Worm (Caenorhabditis elegans) whole organism, young adult: ENCODE results near the gene cku-70.

Experiments used
- B0019.2 ChIP-seq: fragments of 200-800 bp; sonication (Bioruptor generic); conservative IDR thresholded peaks from 2 replicates; pipeline ENCODE4 v1.3.6; 2022; ENCODE audit warnings: missing genetic modification reagents, missing genetic modification characterization, missing compliant biosample characterization
- F22D6.2 ChIP-seq: sonication (generic microtip); optimal IDR thresholded peaks from 2 replicates; lab custom pipeline; 2016; ENCODE audit warnings: mild to moderate bottlenecking, missing genetic modification characterization, missing compliant biosample characterization
- F37B4.10 ChIP-seq: fragments of 200-800 bp; sonication (Bioruptor generic); IDR thresholded peaks from 2 replicates; pipeline ENCODE4 v1.3.6; 2022; ENCODE audit warnings: missing genetic modification characterization, missing compliant biosample characterization
- F49E8.2 ChIP-seq: sonication (generic microtip); optimal IDR thresholded peaks from 3 replicates; lab custom pipeline; 2017; ENCODE audit warnings: missing genetic modification characterization, mild to moderate bottlenecking, missing compliant biosample characterization, antibody characterized with exemption, moderate library complexity; ENCODE audit not compliant: insufficient read depth
- F52B5.7 ChIP-seq: sonication (generic microtip); optimal IDR thresholded peaks from 2 replicates; lab custom pipeline; 2016; ENCODE audit warnings: mild to moderate bottlenecking, missing genetic modification characterization, missing compliant biosample characterization
- F55B11.4 ChIP-seq: sonication (generic microtip); optimal IDR thresholded peaks from 2 replicates; lab custom pipeline; 2016; ENCODE audit warnings: missing compliant biosample characterization, missing genetic modification characterization, borderline replicate concordance; ENCODE audit not compliant: insufficient read depth
- F57C9.4 ChIP-seq: sonication (generic microtip); optimal IDR thresholded peaks from 2 replicates; lab custom pipeline; 2017; ENCODE audit warnings: mild to moderate bottlenecking, missing genetic modification characterization, missing compliant biosample characterization
- Y53F4B.3 ChIP-seq: fragments of 200-800 bp; sonication (Bioruptor generic); IDR thresholded peaks from 2 replicates; pipeline ENCODE4 v1.3.6; 2022; ENCODE audit warnings: missing genetic modification reagents, missing genetic modification characterization, missing compliant biosample characterization
- Y53G8AR.9 ChIP-seq: fragments of 200-800 bp; sonication (Bioruptor generic); conservative IDR thresholded peaks from 2 replicates; pipeline ENCODE4 v1.3.6; 2022; ENCODE audit warnings: missing genetic modification reagents, missing genetic modification characterization, missing compliant biosample characterization
- Y95B8A.8 ChIP-seq: fragments of 200-800 bp; sonication (Bioruptor generic); IDR thresholded peaks from 2 replicates; pipeline ENCODE4 v1.3.6; 2022; ENCODE audit warnings: missing genetic modification reagents, missing genetic modification characterization, missing compliant biosample characterization
- ZK185.1 ChIP-seq: sonication (generic microtip); optimal IDR thresholded peaks from 2 replicates; lab custom pipeline; 2016; ENCODE audit warnings: mild to moderate bottlenecking, missing genetic modification characterization, missing compliant biosample characterization; ENCODE audit not compliant: poor library complexity, severe bottlenecking
- athp-1 ChIP-seq: sonication (generic microtip); optimal IDR thresholded peaks from 2 replicates; lab custom pipeline; 2017; ENCODE audit warnings: mild to moderate bottlenecking, missing genetic modification characterization, missing compliant biosample characterization
- attf-3 ChIP-seq: fragments of 200-800 bp; sonication (Bioruptor generic); conservative IDR thresholded peaks from 2 replicates; pipeline ENCODE4 v1.3.6; 2022; ENCODE audit warnings: missing genetic modification reagents, missing genetic modification characterization, missing compliant biosample characterization
- attf-6 ChIP-seq: fragments of 200-800 bp; sonication (Bioruptor generic); IDR thresholded peaks from 2 replicates; pipeline ENCODE4 v1.3.6; 2022; ENCODE audit warnings: missing genetic modification reagents, missing genetic modification characterization, missing compliant biosample characterization
- bed-1 ChIP-seq: fragments of 200-800 bp; sonication (Bioruptor generic); IDR thresholded peaks from 2 replicates; pipeline ENCODE4 v1.3.6; 2022; ENCODE audit warnings: missing genetic modification reagents, missing genetic modification characterization, missing compliant biosample characterization
- bed-2 ChIP-seq: fragments of 200-800 bp; sonication (Bioruptor generic); IDR thresholded peaks from 2 replicates; pipeline ENCODE4 v1.3.6; 2022; ENCODE audit warnings: missing genetic modification reagents, missing genetic modification characterization, missing compliant biosample characterization
- ccch-3 ChIP-seq: fragments of 200-800 bp; sonication (Bioruptor generic); optimal IDR thresholded peaks from 2 replicates; lab custom pipeline; 2018; ENCODE audit warnings: mild to moderate bottlenecking, missing genetic modification characterization, missing compliant biosample characterization
- ceh-58 ChIP-seq: fragments of 200-800 bp; sonication (Bioruptor generic); IDR thresholded peaks from 2 replicates; pipeline ENCODE4 v1.3.6; 2022; ENCODE audit warnings: missing genetic modification characterization, missing compliant biosample characterization
- ceh-79 ChIP-seq: sonication (generic microtip); optimal IDR thresholded peaks from 2 replicates; lab custom pipeline; 2017; ENCODE audit warnings: mild to moderate bottlenecking, missing genetic modification characterization, missing compliant biosample characterization
- ceh-91 ChIP-seq: fragments of 200-800 bp; sonication (Bioruptor generic); IDR thresholded peaks from 2 replicates; pipeline ENCODE4 v1.3.6; 2022; ENCODE audit warnings: missing genetic modification reagents, missing genetic modification characterization, missing compliant biosample characterization
- dox-1 ChIP-seq: fragments of 200-800 bp; sonication (Bioruptor generic); IDR thresholded peaks from 2 replicates; pipeline ENCODE4 v1.3.6; 2022; ENCODE audit warnings: missing genetic modification reagents, missing genetic modification characterization, missing compliant biosample characterization
- dpff-1 ChIP-seq: sonication (generic microtip); optimal IDR thresholded peaks from 2 replicates; lab custom pipeline; 2017; ENCODE audit warnings: mild to moderate bottlenecking, missing genetic modification characterization, missing compliant biosample characterization
- efl-1 ChIP-seq: fragments of 150-350 bp; optimal IDR thresholded peaks from 2 replicates; lab custom pipeline; 2014; ENCODE audit warnings: missing biosample characterization, missing genetic modification reagents, missing genetic modification characterization
- egl-18 ChIP-seq: fragments of 200-800 bp; sonication (Bioruptor generic); IDR thresholded peaks from 2 replicates; pipeline ENCODE4 v1.3.6; 2022; ENCODE audit warnings: missing genetic modification reagents, missing genetic modification characterization, missing compliant biosample characterization
- egrh-3 ChIP-seq: fragments of 200-800 bp; sonication (Bioruptor generic); IDR thresholded peaks from 2 replicates; pipeline ENCODE4 v1.3.6; 2022; ENCODE audit warnings: missing genetic modification reagents, missing genetic modification characterization, missing compliant biosample characterization
- him-1 ChIP-seq: sonication (generic microtip); optimal IDR thresholded peaks from 2 replicates; lab custom pipeline; 2016; ENCODE audit warnings: missing genotype, missing genetic modification reagents, missing genetic modification characterization, missing compliant biosample characterization
- hmg-1.2 ChIP-seq: fragments of 200-800 bp; sonication (Bioruptor generic); IDR thresholded peaks from 2 replicates; pipeline ENCODE4 v1.3.6; 2022; ENCODE audit warnings: missing genetic modification reagents, missing genetic modification characterization, missing compliant biosample characterization
- hrde-1 ChIP-seq: sonication (generic microtip); optimal IDR thresholded peaks from 2 replicates; lab custom pipeline; 2016; ENCODE audit warnings: missing genetic modification characterization, mild to moderate bottlenecking, missing compliant biosample characterization, moderate library complexity, missing genotype, missing genetic modification reagents, borderline replicate concordance
- lag-1 ChIP-seq: fragments of 200-800 bp; sonication (Bioruptor generic); IDR thresholded peaks from 2 replicates; pipeline ENCODE4 v1.3.6; 2022; ENCODE audit warnings: missing genetic modification reagents, missing genetic modification characterization, missing compliant biosample characterization
- lin-26 ChIP-seq: fragments of 200-800 bp; sonication (Bioruptor generic); IDR thresholded peaks from 2 replicates; pipeline ENCODE4 v1.3.6; 2022; ENCODE audit warnings: missing genetic modification reagents, missing genetic modification characterization, missing compliant biosample characterization
- lin-54 ChIP-seq: fragments of 200-800 bp; sonication (Bioruptor generic); optimal IDR thresholded peaks from 2 replicates; lab custom pipeline; 2018; ENCODE audit warnings: mild to moderate bottlenecking, missing genetic modification characterization, missing compliant biosample characterization
- lsy-27 ChIP-seq: sonication (generic microtip); optimal IDR thresholded peaks from 2 replicates; lab custom pipeline; 2017; ENCODE audit warnings: missing genetic modification characterization, mild to moderate bottlenecking, missing compliant biosample characterization, antibody characterized with exemption, missing genotype, borderline replicate concordance; ENCODE audit not compliant: insufficient read depth
- madf-3 ChIP-seq: fragments of 200-800 bp; sonication (Bioruptor generic); IDR thresholded peaks from 2 replicates; pipeline ENCODE4 v1.3.6; 2022; ENCODE audit warnings: missing genetic modification reagents, missing genetic modification characterization, missing compliant biosample characterization
- madf-8 ChIP-seq: fragments of 200-800 bp; sonication (Bioruptor generic); conservative IDR thresholded peaks from 2 replicates; pipeline ENCODE4 v1.3.6; 2022; ENCODE audit warnings: missing genetic modification reagents, missing genetic modification characterization, missing compliant biosample characterization
- nfya-2 ChIP-seq: fragments of 200-800 bp; sonication (Bioruptor generic); IDR thresholded peaks from 2 replicates; pipeline ENCODE4 v1.3.6; 2022; ENCODE audit warnings: missing genetic modification reagents, missing genetic modification characterization, missing compliant biosample characterization
- nhr-80 ChIP-seq: sonication (generic microtip); optimal IDR thresholded peaks from 2 replicates; lab custom pipeline; 2016; ENCODE audit warnings: missing genetic modification characterization, missing compliant biosample characterization
- pha-4 ChIP-seq: fragments of 150-350 bp; sonication (generic microtip); optimal IDR thresholded peaks from 2 replicates; lab custom pipeline; 2014; ENCODE audit warnings: missing biosample characterization, missing genetic modification reagents, missing genetic modification characterization
- rec-8 ChIP-seq, 2 experiments: sonication (generic microtip); optimal IDR thresholded peaks; 2 replicates each; lab custom pipeline; 2016; ENCODE audit warnings: mild to moderate bottlenecking in 2 of 2, missing genetic modification characterization in 2 of 2, missing genetic modification reagents in 2 of 2, missing genotype in 2 of 2, missing biosample characterization in 1 of 2, missing compliant biosample characterization in 1 of 2, moderate library complexity in 1 of 2
- sdz-38 ChIP-seq: sonication (generic microtip); optimal IDR thresholded peaks from 2 replicates; lab custom pipeline; 2016; ENCODE audit warnings: missing genotype, missing genetic modification characterization, missing compliant biosample characterization
- snpc-4 ChIP-seq, 5 experiments: fragments of 150-350 bp in 1 of 5; sonication (generic microtip) in 4 of 5; optimal IDR thresholded peaks; 2 replicates each; lab custom pipeline; 2014 to 2018; ENCODE audit warnings: missing genetic modification characterization in 5 of 5, missing biosample characterization in 3 of 5, antibody characterized with exemption in 2 of 5, mild to moderate bottlenecking in 2 of 5, missing compliant biosample characterization in 2 of 5, missing genotype in 2 of 5, moderate library complexity in 2 of 5, missing genetic modification reagents in 1 of 5
- sptf-2 ChIP-seq: fragments of 200-800 bp; sonication (Bioruptor generic); optimal IDR thresholded peaks from 2 replicates; lab custom pipeline; 2018; ENCODE audit warnings: mild to moderate bottlenecking, missing genetic modification characterization, missing compliant biosample characterization
- tbx-9 ChIP-seq: sonication (generic microtip); optimal IDR thresholded peaks from 2 replicates; lab custom pipeline; 2016; ENCODE audit warnings: borderline replicate concordance, missing genetic modification characterization, inconsistent platforms, missing compliant biosample characterization
- tlf-1 ChIP-seq: fragments of 200-800 bp; sonication (Bioruptor generic); optimal IDR thresholded peaks from 2 replicates; lab custom pipeline; 2018; ENCODE audit warnings: mild to moderate bottlenecking, missing genetic modification characterization, missing compliant biosample characterization
- xnd-1 ChIP-seq: sonication (generic microtip); optimal IDR thresholded peaks from 2 replicates; lab custom pipeline; 2016; ENCODE audit warnings: missing genotype, missing genetic modification reagents, missing genetic modification characterization, missing compliant biosample characterization
- zfh-2 ChIP-seq: fragments of 200-800 bp; sonication (Bioruptor generic); conservative IDR thresholded peaks from 2 replicates; pipeline ENCODE4 v1.3.6; 2022; ENCODE audit warnings: missing genetic modification reagents, missing genetic modification characterization, missing compliant biosample characterization
- zim-3 ChIP-seq: sonication (generic microtip); optimal IDR thresholded peaks from 2 replicates; lab custom pipeline; 2017; ENCODE audit warnings: mild to moderate bottlenecking, missing genetic modification characterization, moderate library complexity, missing compliant biosample characterization
- ztf-3 ChIP-seq: fragments of 200-800 bp; sonication (Bioruptor generic); optimal IDR thresholded peaks from 2 replicates; lab custom pipeline; 2018; ENCODE audit warnings: mild to moderate bottlenecking, missing genetic modification characterization, missing compliant biosample characterization

Gene cku-70

ce11 chrIII:11185483-11186115, 31.0 kb downstream of the cku-70 start (continued):
- TF ChIP-seq him-1 (no peak), tlf-1 (GFP tag; lab: Kevin White, UChicago) (no peak), bed-2 (GFP tag; lab: Robert Waterston, UW) (no peak), ceh-91 (GFP tag; lab: Robert Waterston, UW) (no peak), lin-54 (no peak), athp-1 (no peak), lsy-27 (tag; lab: Kevin White, UChicago) (no peak), ztf-3 (no peak), B0019.2 (GFP tag; lab: Robert Waterston, UW) (no peak), F37B4.10 (GFP tag; lab: Robert Waterston, UW) (no peak), xnd-1 (tag; lab: Kevin White, UChicago) (no peak), Y53G8AR.9 (GFP tag; lab: Robert Waterston, UW) (no peak), efl-1 (GFP tag; lab: Kevin White, UChicago) (no peak), zim-3 (tag; lab: Kevin White, UChicago) (no peak), Y95B8A.8 (GFP tag; lab: Robert Waterston, UW) (no peak), lag-1 (GFP tag; lab: Robert Waterston, UW) (no peak), ZK185.1 (tag; lab: Kevin White, UChicago) (no peak), madf-3 (no peak), zfh-2 (GFP tag; lab: Robert Waterston, UW) (peak; percentile 95), madf-8 (GFP tag; lab: Robert Waterston, UW) (no peak), sptf-2 (no peak), snpc-4 (GFP tag; optimal IDR thresholded peaks at IDR 0.05; lab: Kevin White, UChicago) (no peak), snpc-4 (tag; optimal IDR thresholded peaks at IDR 0.05; lab: Kevin White, UChicago) (peak in 2 of 4 experiments; percentile 16 to 33), attf-6 (no peak), F55B11.4 (tag; lab: Kevin White, UChicago) (no peak), F22D6.2 (tag; lab: Kevin White, UChicago) (no peak), F49E8.2 (no peak), sdz-38 (tag; lab: Kevin White, UChicago) (no peak), hrde-1 (tag; lab: Kevin White, UChicago) (no peak), pha-4 (tag; lab: Kevin White, UChicago) (no peak)

- TF ChIP-seq ceh-58 (GFP tag; lab: Robert Waterston, UW) (no peak), sdz-38 (tag; lab: Kevin White, UChicago) (no peak), nhr-80 (tag; lab: Kevin White, UChicago) (peak; percentile 72), F52B5.7 (no peak), egl-18 (GFP tag; lab: Robert Waterston, UW) (no peak), tbx-9 (tag; lab: Kevin White, UChicago) (no peak), Y95B8A.8 (GFP tag; lab: Robert Waterston, UW) (no peak), nfya-2 (GFP tag; lab: Robert Waterston, UW) (no peak), attf-3 (GFP tag; lab: Robert Waterston, UW) (no peak), zfh-2 (GFP tag; lab: Robert Waterston, UW) (0 out of 2 replicates have a peak, but pooled peaks have one; percentile 13), F57C9.4 (no peak), Y53F4B.3 (GFP tag; lab: Robert Waterston, UW) (no peak), rec-8 (tag; optimal IDR thresholded peaks at IDR 0.05; lab: Kevin White, UChicago) (no peak), dox-1 (0 out of 2 replicates have a peak, but pooled peaks have one; percentile 19), lin-26 (GFP tag; lab: Robert Waterston, UW) (no peak), ztf-3 (no peak), dpff-1 (no peak), ccch-3 (no peak), bed-1 (GFP tag; lab: Robert Waterston, UW) (no peak), ceh-79 (no peak), hmg-1.2 (GFP tag; lab: Robert Waterston, UW) (no peak), egrh-3 (GFP tag; lab: Robert Waterston, UW) (0 out of 2 replicates have a peak, but pooled peaks have one; percentile 11)
Observed at ce11 chrIII:11188132-11188531, 33.5 kb downstream of the cku-70 start.
